Worm (Caenorhabditis elegans): ENCODE data around the gene Y4C6A.3.

DNA sequence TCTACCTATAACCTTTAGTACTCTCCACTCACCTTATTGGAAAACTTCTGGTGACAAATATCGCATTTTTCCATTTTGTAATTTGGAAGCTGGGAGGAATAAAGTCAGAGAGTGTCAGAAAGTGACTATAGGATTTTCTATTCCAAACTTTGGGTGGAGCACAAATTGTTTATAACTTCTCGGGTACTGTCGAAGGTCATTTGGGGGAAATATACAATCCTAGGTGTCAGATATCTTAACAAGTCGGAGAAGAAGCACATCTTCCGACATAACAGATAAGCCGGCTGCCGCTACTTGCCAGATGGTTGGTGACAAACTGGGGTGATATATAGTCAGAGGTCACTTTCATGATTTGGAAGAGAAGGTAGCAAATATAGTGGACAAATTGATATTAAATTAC, 36.8 kb downstream of the Y4C6A.3 start, which contains the start of gene ehn-3:
- TF ChIP-seq unc-62 (GFP tag; optimal IDR thresholded peaks at IDR 0.05) (no peak), lin-13 (tag; optimal IDR thresholded peaks at IDR 0.05) (no peak), snpc-4 (tag; optimal IDR thresholded peaks at IDR 0.05) (no peak), nhr-2 (tag; optimal IDR thresholded peaks at IDR 0.05) (no peak), mab-5 (tag; optimal IDR thresholded peaks at IDR 0.05) (no peak), lin-32 (GFP tag; optimal IDR thresholded peaks at IDR 0.05) (no peak), unc-39 (tag; optimal IDR thresholded peaks at IDR 0.05) (no peak), nhr-12 (tag; optimal IDR thresholded peaks at IDR 0.05) (no peak), blmp-1 (tag; optimal IDR thresholded peaks at IDR 0.05) (no peak), mep-1 (tag; optimal IDR thresholded peaks at IDR 0.05) (no peak), elt-1 (tag; optimal IDR thresholded peaks at IDR 0.05; ENCODE audit: borderline replicate concordance, insufficient read depth) (no peak), pha-4 (tag; optimal IDR thresholded peaks at IDR 0.05) (no peak), unc-120 (tag; optimal IDR thresholded peaks at IDR 0.05; ENCODE audit: poor library complexity, severe bottlenecking) (no peak)
